Fruit fly (Drosophila melanogaster): ENCODE measurements around the gene Ets21C.

DNA sequence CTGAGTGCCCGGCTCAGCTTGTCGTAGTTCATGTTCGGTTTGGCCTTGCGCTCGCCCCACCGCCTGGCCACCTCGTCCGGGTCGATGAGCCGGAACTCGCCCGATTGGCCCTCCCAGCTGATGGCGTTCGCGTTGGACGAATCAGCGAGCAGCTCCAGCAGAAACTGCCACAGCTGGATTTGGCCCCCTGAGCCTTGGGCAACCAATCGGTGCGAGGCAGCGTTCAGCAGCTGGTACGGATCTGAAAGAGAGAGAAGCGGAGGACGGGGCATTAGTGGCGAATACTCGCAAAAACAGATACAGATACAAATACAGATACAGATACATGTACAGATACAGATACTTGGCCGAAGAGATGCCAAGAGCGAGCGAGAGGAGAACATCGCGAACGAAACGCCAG, 4.7 kb downstream of the Ets21C start:
- TF ChIP-seq CTCF (optimal IDR thresholded peaks at IDR 0.05): no peak
- TF ChIP-seq CG8478 (optimal IDR thresholded peaks at IDR 0.05): no peak
